Fruit fly (Drosophila melanogaster): Measurements from ENCODE around the gene Bre1.

Bre1 gene

dm6 chr3L:5768532-5769497 lies 25.2 kb downstream of the Bre1 start, which contains the start of the genes Ppat-Dpck and scny (continued):
- TF ChIP-seq Myb (GFP tag; optimal IDR thresholded peaks at IDR 0.05) (peak; percentile 71), Blimp-1 (GFP tag; optimal IDR thresholded peaks at IDR 0.05) (no peak), Aef1 (GFP tag; IDR thresholded peaks at IDR 0.05) (no peak), fd102C (GFP tag; optimal IDR thresholded peaks at IDR 0.05) (no peak), Ptx1 (GFP tag; IDR thresholded peaks at IDR 0.05) (no peak), hkb (optimal IDR thresholded peaks at IDR 0.05) (peak; percentile 60), hkb (GFP tag; IDR thresholded peaks at IDR 0.05) (0 out of 2 replicates have a peak, but pooled peaks have one; percentile 10), CG3847 (GFP tag; IDR thresholded peaks at IDR 0.05) (peak; percentile 55), CG17612 (GFP tag; IDR thresholded peaks at IDR 0.05) (no peak), Hr3 (GFP tag; optimal IDR thresholded peaks at IDR 0.05) (no peak), CG33213 (GFP tag; optimal IDR thresholded peaks at IDR 0.05) (peak; percentile 19), CG31365 (tag; optimal IDR thresholded peaks at IDR 0.05) (no peak), CkIIα-i1 (GFP tag; IDR thresholded peaks at IDR 0.05) (no peak), Lpt (GFP tag; optimal IDR thresholded peaks at IDR 0.05) (no peak), nerfin-1 (tag; optimal IDR thresholded peaks at IDR 0.05) (peak; percentile 26), CG33557 (GFP tag; optimal IDR thresholded peaks at IDR 0.05) (peak; percentile 35), B-H2 (GFP tag; optimal IDR thresholded peaks at IDR 0.05) (peak; percentile 50), Hey (tag; optimal IDR thresholded peaks at IDR 0.05) (no peak), Pdp1 (GFP tag; optimal IDR thresholded peaks at IDR 0.05) (peak in 1 of 2 experiments; percentile 67), CG17186 (GFP tag; optimal IDR thresholded peaks at IDR 0.05) (peak; percentile 61), prd (optimal IDR thresholded peaks at IDR 0.05) (no peak), prd (GFP tag; IDR thresholded peaks at IDR 0.05) (no peak), pzg (GFP tag; optimal IDR thresholded peaks at IDR 0.05) (peak; percentile 83), CG3281 (GFP tag; optimal IDR thresholded peaks at IDR 0.05) (peak; percentile 33), sens-2 (GFP tag; IDR thresholded peaks at IDR 0.05) (no peak), CG16815 (GFP tag; optimal IDR thresholded peaks at IDR 0.05) (no peak), CG17361 (GFP tag; IDR thresholded peaks at IDR 0.05) (no peak), hbn (GFP tag; IDR thresholded peaks at IDR 0.05; ENCODE audit: partially characterized antibody) (peak; percentile 90), CG10543 (GFP tag; optimal IDR thresholded peaks at IDR 0.05) (peak; percentile 65), CG17328 (GFP tag; IDR thresholded peaks at IDR 0.05) (no peak), chn (GFP tag; optimal IDR thresholded peaks at IDR 0.05) (no peak), Hsf (GFP tag; optimal IDR thresholded peaks at IDR 0.05) (peak; percentile 33), Side (GFP tag; optimal IDR thresholded peaks at IDR 0.05) (no peak), CG8924 (tag; optimal IDR thresholded peaks at IDR 0.05) (peak; percentile 4), C15 (GFP tag; IDR thresholded peaks at IDR 0.05) (no peak), Doc3 (GFP tag; IDR thresholded peaks at IDR 0.05; ENCODE audit: partially characterized antibody) (peak; percentile 96), tup (GFP tag; optimal IDR thresholded peaks at IDR 0.05) (no peak), D (optimal IDR thresholded peaks at IDR 0.05) (no peak), D (GFP tag; optimal IDR thresholded peaks at IDR 0.05) (no peak), CG14014 (GFP tag; IDR thresholded peaks at IDR 0.05) (no peak), disco-r (GFP tag; optimal IDR thresholded peaks at IDR 0.05) (no peak), wdn (GFP tag; IDR thresholded peaks at IDR 0.05) (no peak), Jarid2 (GFP tag; optimal IDR thresholded peaks at IDR 0.05) (no peak), CG17829 (tag; optimal IDR thresholded peaks at IDR 0.05) (peak; percentile 59), nerfin-2 (GFP tag; IDR thresholded peaks at IDR 0.05; ENCODE audit: partially characterized antibody) (peak; percentile 59; the same call in 1 of the 2 replicates), CG32767 (GFP tag; IDR thresholded peaks at IDR 0.05) (no peak), corto (GFP tag; optimal IDR thresholded peaks at IDR 0.05) (no peak), CG8290 (GFP tag; optimal IDR thresholded peaks at IDR 0.05) (peak; percentile 21), CG8290 (tag; optimal IDR thresholded peaks at IDR 0.05) (no peak), Drgx (GFP tag; IDR thresholded peaks at IDR 0.05) (0 out of 2 replicates have a peak, but pooled peaks have one; percentile 8)

Data from whole organism, embryonic.